Fruit fly (Drosophila melanogaster): Measurements from ENCODE around the gene CG42371.

The CG42371 gene

dm6 chr2L:2177312-2177968, 39.6 kb downstream of the CG42371 start (continued):
- TF ChIP-seq CG11723 (GFP tag; optimal IDR thresholded peaks at IDR 0.05), result no peak
- TF ChIP-seq CkIIα-i1 (GFP tag; IDR thresholded peaks at IDR 0.05), result no peak
- TF ChIP-seq CG18011 (GFP tag; optimal IDR thresholded peaks at IDR 0.05), result no peak
- TF ChIP-seq Pdp1 (GFP tag; optimal IDR thresholded peaks at IDR 0.05), result peak; percentile 47 to 59
- no peak for TF ChIP-seq hkb (optimal IDR thresholded peaks at IDR 0.05)
- TF ChIP-seq hkb (GFP tag; IDR thresholded peaks at IDR 0.05), result peak; percentile 36; the same call in 1 of the 2 replicates
- TF ChIP-seq H15 (GFP tag; IDR thresholded peaks at IDR 0.05), result no peak
- TF ChIP-seq pb (GFP tag; optimal IDR thresholded peaks at IDR 0.05), result peak; percentile 45
- TF ChIP-seq CG2712 (tag; optimal IDR thresholded peaks at IDR 0.05), result peak; percentile 8
- TF ChIP-seq kni (GFP tag; optimal IDR thresholded peaks at IDR 0.05), result no peak
- TF ChIP-seq Hmx (GFP tag; optimal IDR thresholded peaks at IDR 0.05), result no peak
- peak; percentile 62 for TF ChIP-seq gro (GFP tag; optimal IDR thresholded peaks at IDR 0.05)
- peak; percentile 29 for TF ChIP-seq CG9437 (GFP tag; optimal IDR thresholded peaks at IDR 0.05)
- TF ChIP-seq CG42726 (GFP tag; IDR thresholded peaks at IDR 0.05; ENCODE audit: partially characterized antibody), result no peak
- TF ChIP-seq CG16815 (GFP tag; optimal IDR thresholded peaks at IDR 0.05), result no peak
- TF ChIP-seq Doc2 (GFP tag; IDR thresholded peaks at IDR 0.05), result no peak
- TF ChIP-seq CG12942 (GFP tag; optimal IDR thresholded peaks at IDR 0.05), result no peak
- TF ChIP-seq HmgZ (tag; optimal IDR thresholded peaks at IDR 0.05), result no peak
- TF ChIP-seq jigr1 (GFP tag; IDR thresholded peaks at IDR 0.05), result no peak
- TF ChIP-seq Vsx1 (GFP tag; optimal IDR thresholded peaks at IDR 0.05), result no peak
- TF ChIP-seq CG12744 (GFP tag; optimal IDR thresholded peaks at IDR 0.05), result peak; percentile 18
- TF ChIP-seq CG1603 (tag; optimal IDR thresholded peaks at IDR 0.05), result peak; percentile 24
- no peak for TF ChIP-seq CG11398 (GFP tag; optimal IDR thresholded peaks at IDR 0.05)
- TF ChIP-seq CG17328 (GFP tag; IDR thresholded peaks at IDR 0.05), result peak; percentile 53; the same call in 1 of the 2 replicates
- TF ChIP-seq CG9876 (GFP tag; optimal IDR thresholded peaks at IDR 0.05), result no peak
- no peak for TF ChIP-seq ato (GFP tag; IDR thresholded peaks at IDR 0.05; ENCODE audit: partially characterized antibody)
- no peak for TF ChIP-seq schlank (tag; optimal IDR thresholded peaks at IDR 0.05)
- peak; percentile 17 for TF ChIP-seq cwo (GFP tag; optimal IDR thresholded peaks at IDR 0.05)
- TF ChIP-seq CG16863 (GFP tag; optimal IDR thresholded peaks at IDR 0.05), result peak; percentile 61
- no peak for TF ChIP-seq Lhr (GFP tag; optimal IDR thresholded peaks at IDR 0.05)
- no peak for TF ChIP-seq CG14710 (tag; optimal IDR thresholded peaks at IDR 0.05)
- TF ChIP-seq CG16779 (GFP tag; IDR thresholded peaks at IDR 0.05), result no peak
- TF ChIP-seq yki (optimal IDR thresholded peaks at IDR 0.05), result no peak
- peak; percentile 23 for TF ChIP-seq lab (GFP tag; optimal IDR thresholded peaks at IDR 0.05)
- peak; percentile 26 for TF ChIP-seq dmrt11E (tag; optimal IDR thresholded peaks at IDR 0.05)
- no peak for TF ChIP-seq Eip74EF (GFP tag; optimal IDR thresholded peaks at IDR 0.05)
- TF ChIP-seq CG13894 (tag; optimal IDR thresholded peaks at IDR 0.05), result no peak
- TF ChIP-seq da (GFP tag; optimal IDR thresholded peaks at IDR 0.05), result no peak
- no peak for TF ChIP-seq CG7271 (tag; optimal IDR thresholded peaks at IDR 0.05)
- TF ChIP-seq bab2 (GFP tag; optimal IDR thresholded peaks at IDR 0.05), result peak; percentile 50
- TF ChIP-seq CG8089 (GFP tag; optimal IDR thresholded peaks at IDR 0.05), result no peak
- TF ChIP-seq Oli (tag; optimal IDR thresholded peaks at IDR 0.05), result peak; percentile 63
- peak; percentile 49; the same call in 1 of the 3 replicates for TF ChIP-seq zfh1 (GFP tag; IDR thresholded peaks at IDR 0.05)
- peak; percentile 59 for TF ChIP-seq Hsf (GFP tag; optimal IDR thresholded peaks at IDR 0.05)
- TF ChIP-seq sens (GFP tag), result peak; percentile 80
- no peak for TF ChIP-seq CG7928 (GFP tag; optimal IDR thresholded peaks at IDR 0.05)
- peak; percentile 50 for TF ChIP-seq Atf-2 (GFP tag; optimal IDR thresholded peaks at IDR 0.05)
- no peak for TF ChIP-seq CG5953 (GFP tag; IDR thresholded peaks at IDR 0.05)
- no peak for TF ChIP-seq CG7987 (GFP tag; optimal IDR thresholded peaks at IDR 0.05)
- TF ChIP-seq CG12391 (tag; optimal IDR thresholded peaks at IDR 0.05), result peak; percentile 26

All from whole organism, embryonic.